Fruit fly (Drosophila melanogaster): ENCODE data around the gene CG31780.
"Not testable (repeated sequence)": the region's sequence is repeated elsewhere in the genome, so short reads cannot be mapped to it uniquely, and the experiment has no call there.

- not testable (repeated sequence) for TF ChIP-seq pan (optimal IDR thresholded peaks at IDR 0.05); CG8478 (optimal IDR thresholded peaks at IDR 0.05); psq (optimal IDR thresholded peaks at IDR 0.05); usp (GFP tag; optimal IDR thresholded peaks at IDR 0.05); Dll (optimal IDR thresholded peaks at IDR 0.05); EcR (GFP tag; optimal IDR thresholded peaks at IDR 0.05)
These were observed 9.0 kb downstream of the CG31780 start, which contains the start of gene CG31827 for dm6 chr2L:15704871-15705270.

Measured in whole organism.